Worm (Caenorhabditis elegans) whole organism, mixed stage, embryonic: ENCODE measurements around the gene F02D8.4.

Experiments
- blmp-1 ChIP-seq: fragments of 150-350 bp; optimal IDR thresholded peaks from 2 replicates; lab custom pipeline; 2014; ENCODE audit warnings: missing biosample characterization, missing genetic modification characterization
- ceh-39 ChIP-seq: fragments of 150-350 bp; optimal IDR thresholded peaks from 2 replicates; lab custom pipeline; 2014; ENCODE audit warnings: missing biosample characterization, missing genetic modification characterization
- drap-1 ChIP-seq: fragments of 200-800 bp; sonication (Bioruptor generic); optimal IDR thresholded peaks from 3 replicates; lab custom pipeline; 2018; ENCODE audit warnings: mild to moderate bottlenecking, missing genetic modification characterization, missing compliant biosample characterization
- elt-3 ChIP-seq: fragments of 150-350 bp; optimal IDR thresholded peaks from 2 replicates; lab custom pipeline; 2014; ENCODE audit warnings: missing biosample characterization, missing genetic modification characterization
- lsy-2 ChIP-seq: fragments of 150-350 bp; optimal IDR thresholded peaks from 2 replicates; lab custom pipeline; 2014; ENCODE audit warnings: missing biosample characterization, missing genetic modification characterization
- mep-1 ChIP-seq: fragments of 150-350 bp; optimal IDR thresholded peaks from 2 replicates; lab custom pipeline; 2017; ENCODE audit warnings: missing biosample characterization, missing genetic modification reagents, missing genetic modification characterization, inconsistent platforms
- nhr-12 ChIP-seq: fragments of 150-350 bp; optimal IDR thresholded peaks from 2 replicates; lab custom pipeline; 2014; ENCODE audit warnings: missing biosample characterization, missing genetic modification characterization
- pha-4 ChIP-seq: fragments of 150-350 bp; optimal IDR thresholded peaks from 2 replicates; lab custom pipeline; 2018; ENCODE audit warnings: missing biosample characterization, missing genetic modification reagents, missing genetic modification characterization
- tbx-8 ChIP-seq: fragments of 200-800 bp; sonication (Bioruptor generic); optimal IDR thresholded peaks from 2 replicates; lab custom pipeline; 2018; ENCODE audit warnings: mild to moderate bottlenecking, missing genetic modification characterization, moderate library complexity, missing compliant biosample characterization

ce11 chrV:15002184-15002690 is 17.5 kb downstream of the F02D8.4 start, which contains the start of the genes fib-1 and mut-15:
- peak; percentile 95 for TF ChIP-seq mep-1 (tag; lab: Kevin White, UChicago)
- TF ChIP-seq nhr-12 (tag; lab: Kevin White, UChicago) = no peak
- no peak for TF ChIP-seq blmp-1 (tag; lab: Kevin White, UChicago)
- TF ChIP-seq elt-3 = peak; percentile 11
- TF ChIP-seq lsy-2 (tag; lab: Kevin White, UChicago) = peak; percentile 95
- TF ChIP-seq ceh-39 (tag; lab: Kevin White, UChicago) = peak; percentile 96
- TF ChIP-seq drap-1 (GFP tag; lab: Kevin White, UChicago) = peak; percentile 92
- peak; percentile 83 for TF ChIP-seq pha-4
- TF ChIP-seq tbx-8 = peak; percentile 21
